Worm (Caenorhabditis elegans) whole organism, midembryonic: Measurements from ENCODE around the gene srj-52.

ENCODE experiments used
- T22C8.4 ChIP-seq: fragments of 200-800 bp; sonication (Bioruptor generic); IDR thresholded peaks from 2 replicates; pipeline ENCODE4 v1.3.6; 2022; ENCODE audit warnings: missing genetic modification characterization, missing compliant biosample characterization
- cog-1 ChIP-seq: sonication (generic microtip); optimal IDR thresholded peaks from 2 replicates; lab custom pipeline; 2016; ENCODE audit warnings: missing genetic modification characterization, missing compliant biosample characterization
- flt-1 ChIP-seq: fragments of 200-800 bp; sonication (Bioruptor generic); IDR thresholded peaks from 2 replicates; pipeline ENCODE4 v1.3.6; 2022; ENCODE audit warnings: missing genetic modification characterization, missing compliant biosample characterization
- med-1 ChIP-seq: sonication (generic microtip); optimal IDR thresholded peaks from 2 replicates; lab custom pipeline; 2017; ENCODE audit warnings: missing genetic modification characterization, mild to moderate bottlenecking, missing compliant biosample characterization, antibody characterized with exemption, missing genetic modification reagents; ENCODE audit not compliant: insufficient read depth
- ref-1 ChIP-seq: fragments of 200-800 bp; sonication (Bioruptor generic); conservative IDR thresholded peaks from 2 replicates; pipeline ENCODE4 v1.3.6; 2022; ENCODE audit warnings: missing genetic modification reagents, missing genetic modification characterization, missing compliant biosample characterization
- tab-1 ChIP-seq: fragments of 200-800 bp; sonication (Bioruptor generic); IDR thresholded peaks from 2 replicates; pipeline ENCODE4 v1.3.6; 2022; ENCODE audit warnings: missing genetic modification characterization, missing compliant biosample characterization
- ztf-23 ChIP-seq: fragments of 200-800 bp; sonication (Bioruptor generic); IDR thresholded peaks from 2 replicates; pipeline ENCODE4 v1.3.6; 2022; ENCODE audit warnings: missing genetic modification reagents, missing genetic modification characterization, missing compliant biosample characterization
- ztf-29 ChIP-seq: fragments of 200-800 bp; sonication (Bioruptor generic); IDR thresholded peaks from 2 replicates; pipeline ENCODE4 v1.3.6; 2022; ENCODE audit warnings: missing genetic modification reagents, missing genetic modification characterization, missing compliant biosample characterization

ce11 chrV:743348-743747 is 47.5 kb upstream of the srj-52 start, which contains the start of gene str-134:
- TF ChIP-seq cog-1 (tag; lab: Kevin White, UChicago) (no peak), flt-1 (GFP tag; lab: Robert Waterston, UW) (no peak), ztf-23 (GFP tag; lab: Robert Waterston, UW) (no peak), ztf-29 (GFP tag; lab: Robert Waterston, UW) (no peak), ref-1 (GFP tag; lab: Robert Waterston, UW) (no peak), T22C8.4 (no peak), tab-1 (GFP tag; lab: Robert Waterston, UW) (no peak), med-1 (no peak)
